Fruit fly (Drosophila melanogaster): ENCODE measurements around the gene Ca-alpha1T.
A peak's percentile ranks its signal among the peaks of the same experiment; 100 is the strongest.

The Ca-alpha1T gene

DNA sequence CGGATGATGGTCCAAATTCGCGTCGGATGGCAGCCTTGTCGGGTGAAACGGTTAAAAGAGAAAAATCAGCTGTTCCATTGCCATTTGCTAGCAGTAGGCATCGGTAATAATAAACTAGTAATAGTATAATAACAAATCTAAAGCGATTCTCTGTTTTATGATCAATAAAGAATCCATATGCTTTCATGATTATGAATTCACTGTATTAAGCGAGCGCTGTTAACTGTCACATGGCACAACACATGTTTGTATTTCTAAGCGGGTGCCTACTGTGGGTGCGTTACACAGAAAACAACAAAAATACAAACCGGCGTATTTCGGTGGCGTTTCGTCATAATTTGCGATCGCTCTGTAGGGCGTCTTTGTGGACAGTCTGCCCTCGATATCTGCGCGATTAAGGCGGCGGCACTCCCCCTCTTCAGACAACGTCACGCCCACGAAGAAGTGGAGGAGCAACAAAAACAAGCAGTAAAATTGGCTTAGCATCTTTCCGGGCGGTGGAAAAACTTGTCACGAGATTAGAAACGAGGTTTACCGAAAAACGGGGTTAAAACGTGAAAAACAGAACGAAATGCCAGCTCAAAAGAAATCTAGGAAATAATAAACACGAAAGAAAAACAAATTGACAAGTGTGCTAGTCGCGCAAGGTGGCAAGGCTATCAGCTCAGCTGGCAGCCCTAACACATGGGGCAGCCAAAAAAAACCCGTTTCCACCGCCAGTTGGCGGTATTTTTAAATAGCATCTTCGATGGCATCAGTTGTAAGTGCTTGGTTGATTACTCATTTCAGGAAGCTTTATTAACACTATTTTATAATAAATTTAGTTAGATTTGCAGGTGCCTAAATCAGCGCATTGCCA lies 101.2 kb downstream of the Ca-alpha1T start, which contains the start of the genes Nep1 and Mipp2:
TSS of gene Nep1 (plus strand) at position 397 of the 859 bp plus-strand sequence.
TSS of gene Mipp2 (minus strand) at position 663 of the 859 bp plus-strand sequence.
- no peak for TF ChIP-seq CG7271 (tag; optimal IDR thresholded peaks at IDR 0.05)
- peak; percentile 80 for TF ChIP-seq E2f2 (GFP tag; IDR thresholded peaks at IDR 0.05)
- TF ChIP-seq CG14860 (GFP tag; IDR thresholded peaks at IDR 0.05; ENCODE audit: partially characterized antibody) = no peak
- TF ChIP-seq CG11560 (tag; IDR thresholded peaks at IDR 0.05) = no peak
- no peak for TF ChIP-seq Ssrp (tag; optimal IDR thresholded peaks at IDR 0.05)
- TF ChIP-seq E2f1 (GFP tag; IDR thresholded peaks at IDR 0.05) = peak; percentile 51
- no peak for TF ChIP-seq CG11398 (GFP tag; optimal IDR thresholded peaks at IDR 0.05)
- TF ChIP-seq zen2 (GFP tag; IDR thresholded peaks at IDR 0.05; ENCODE audit: partially characterized antibody) = no peak
- TF ChIP-seq CG10462 (GFP tag; optimal IDR thresholded peaks at IDR 0.05) = no peak
- peak; percentile 41; the same call in 2 of the 3 replicates for TF ChIP-seq tgo (GFP tag; IDR thresholded peaks at IDR 0.05)
- TF ChIP-seq CG14710 (tag; optimal IDR thresholded peaks at IDR 0.05) = no peak
- TF ChIP-seq hb (GFP tag; IDR thresholded peaks at IDR 0.05; ENCODE audit: partially characterized antibody) = no peak
- TF ChIP-seq Tbp (GFP tag; optimal IDR thresholded peaks at IDR 0.05) = no peak
- peak; percentile 10 for TF ChIP-seq CG12299 (tag; optimal IDR thresholded peaks at IDR 0.05)
- TF ChIP-seq CG13123 (GFP tag; optimal IDR thresholded peaks at IDR 0.05) = no peak
- peak; percentile 22; the same call in 1 of the 2 replicates for TF ChIP-seq CG11247 (GFP tag; IDR thresholded peaks at IDR 0.05)
- no peak for TF ChIP-seq Chrac-16 (GFP tag; optimal IDR thresholded peaks at IDR 0.05)
- TF ChIP-seq fd102C (GFP tag; optimal IDR thresholded peaks at IDR 0.05) = no peak
- TF ChIP-seq CG30020 (tag; optimal IDR thresholded peaks at IDR 0.05) = no peak
- TF ChIP-seq Sox102F (GFP tag; optimal IDR thresholded peaks at IDR 0.05) = no peak
- TF ChIP-seq crc (GFP tag; optimal IDR thresholded peaks at IDR 0.05) = no peak
- peak; percentile 4 for TF ChIP-seq Dek (tag; optimal IDR thresholded peaks at IDR 0.05)
- TF ChIP-seq CG18262 (tag; optimal IDR thresholded peaks at IDR 0.05) = peak; percentile 8
- peak; percentile 35 for TF ChIP-seq CG9817 (tag; optimal IDR thresholded peaks at IDR 0.05)
- TF ChIP-seq z (GFP tag; IDR thresholded peaks at IDR 0.05) = no peak
- TF ChIP-seq Ptx1 (GFP tag; IDR thresholded peaks at IDR 0.05) = peak; percentile 48
- peak; percentile 1 for TF ChIP-seq dm (GFP tag; optimal IDR thresholded peaks at IDR 0.05)
- peak; percentile 66 for TF ChIP-seq CG9932 (GFP tag; IDR thresholded peaks at IDR 0.05)
- no peak for TF ChIP-seq CG10147 (GFP tag; optimal IDR thresholded peaks at IDR 0.05)
- no peak for TF ChIP-seq chm (GFP tag; IDR thresholded peaks at IDR 0.05)
- no peak for TF ChIP-seq Bteb2 (GFP tag; optimal IDR thresholded peaks at IDR 0.05)
- TF ChIP-seq CG8359 (GFP tag; optimal IDR thresholded peaks at IDR 0.05; ENCODE audit: borderline replicate concordance) = no peak
- TF ChIP-seq dmrt11E (tag; optimal IDR thresholded peaks at IDR 0.05) = no peak
- TF ChIP-seq Hmx (GFP tag; optimal IDR thresholded peaks at IDR 0.05) = no peak
- TF ChIP-seq Side (GFP tag; optimal IDR thresholded peaks at IDR 0.05) = peak; percentile 13
- 0 out of 2 replicates have a peak, but pooled peaks have one; percentile 6 for TF ChIP-seq onecut (GFP tag; IDR thresholded peaks at IDR 0.05)
- TF ChIP-seq CG31388 (GFP tag; optimal IDR thresholded peaks at IDR 0.05) = no peak
- no peak for TF ChIP-seq tin (GFP tag; optimal IDR thresholded peaks at IDR 0.05)
- TF ChIP-seq so (GFP tag; IDR thresholded peaks at IDR 0.05) = no peak
- no peak for TF ChIP-seq CG15011 (GFP tag; optimal IDR thresholded peaks at IDR 0.05)
- TF ChIP-seq CG3163 (GFP tag; optimal IDR thresholded peaks at IDR 0.05) = no peak
- TF ChIP-seq HLH4C (GFP tag; IDR thresholded peaks at IDR 0.05; ENCODE audit: partially characterized antibody) = no peak
- peak; percentile 2 for TF ChIP-seq Hsf (GFP tag; optimal IDR thresholded peaks at IDR 0.05)
- TF ChIP-seq Dip2 (GFP tag; IDR thresholded peaks at IDR 0.05) = no peak
- no peak for TF ChIP-seq chinmo (GFP tag; IDR thresholded peaks at IDR 0.05; ENCODE audit: partially characterized antibody)
- peak; percentile 96 for TF ChIP-seq Ets65A (GFP tag)
- TF ChIP-seq Nf-YB (GFP tag; optimal IDR thresholded peaks at IDR 0.05) = no peak
- TF ChIP-seq CG1024 (GFP tag; IDR thresholded peaks at IDR 0.05) = no peak
- peak; percentile 46; the same call in 1 of the 3 replicates for TF ChIP-seq CG34422 (GFP tag; IDR thresholded peaks at IDR 0.05)
- TF ChIP-seq Gug (GFP tag; IDR thresholded peaks at IDR 0.05) = peak; percentile 44; the same call in 3 of the 4 replicates

Data from whole organism, embryonic.